Worm (Caenorhabditis elegans) whole organism, early embryonic: ENCODE measurements around the gene srlf-2.
A peak's percentile ranks its signal among the peaks of the same experiment; 100 is the strongest.

ENCODE experiments used
- B0310.2 ChIP-seq: sonication (generic microtip); optimal IDR thresholded peaks from 2 replicates; lab custom pipeline; 2016; ENCODE audit warnings: mild to moderate bottlenecking, missing genetic modification characterization, missing compliant biosample characterization
- F13C5.2 ChIP-seq: sonication (generic microtip); optimal IDR thresholded peaks from 2 replicates; lab custom pipeline; 2017; ENCODE audit warnings: mild to moderate bottlenecking, missing genetic modification characterization, inconsistent platforms, missing compliant biosample characterization

The srlf-2 gene

ce11 chrIV:8540268-8540667 lies 50.3 kb downstream of the srlf-2 start:
- TF ChIP-seq F13C5.2, result peak; percentile 19
- TF ChIP-seq B0310.2 (tag; lab: Kevin White, UChicago), result no peak
